Worm (Caenorhabditis elegans) whole organism, midembryonic: ENCODE measurements around the gene F42G10.1.

Source experiments
- T22C8.4 ChIP-seq: fragments of 200-800 bp; sonication (Bioruptor generic); IDR thresholded peaks from 2 replicates; pipeline ENCODE4 v1.3.6; 2022; ENCODE audit warnings: missing genetic modification characterization, missing compliant biosample characterization
- cog-1 ChIP-seq: sonication (generic microtip); optimal IDR thresholded peaks from 2 replicates; lab custom pipeline; 2016; ENCODE audit warnings: missing genetic modification characterization, missing compliant biosample characterization
- flt-1 ChIP-seq: fragments of 200-800 bp; sonication (Bioruptor generic); IDR thresholded peaks from 2 replicates; pipeline ENCODE4 v1.3.6; 2022; ENCODE audit warnings: missing genetic modification characterization, missing compliant biosample characterization
- klf-2 ChIP-seq: fragments of 200-800 bp; sonication (Bioruptor generic); conservative IDR thresholded peaks from 2 replicates; pipeline ENCODE4 v1.3.6; 2022; ENCODE audit warnings: missing genetic modification reagents, missing genetic modification characterization, missing compliant biosample characterization
- med-1 ChIP-seq: sonication (generic microtip); optimal IDR thresholded peaks from 2 replicates; lab custom pipeline; 2017; ENCODE audit warnings: missing genetic modification characterization, mild to moderate bottlenecking, missing compliant biosample characterization, antibody characterized with exemption, missing genetic modification reagents; ENCODE audit not compliant: insufficient read depth
- ref-1 ChIP-seq: fragments of 200-800 bp; sonication (Bioruptor generic); conservative IDR thresholded peaks from 2 replicates; pipeline ENCODE4 v1.3.6; 2022; ENCODE audit warnings: missing genetic modification reagents, missing genetic modification characterization, missing compliant biosample characterization
- tab-1 ChIP-seq: fragments of 200-800 bp; sonication (Bioruptor generic); IDR thresholded peaks from 2 replicates; pipeline ENCODE4 v1.3.6; 2022; ENCODE audit warnings: missing genetic modification characterization, missing compliant biosample characterization
- ztf-23 ChIP-seq: fragments of 200-800 bp; sonication (Bioruptor generic); IDR thresholded peaks from 2 replicates; pipeline ENCODE4 v1.3.6; 2022; ENCODE audit warnings: missing genetic modification reagents, missing genetic modification characterization, missing compliant biosample characterization
- ztf-29 ChIP-seq: fragments of 200-800 bp; sonication (Bioruptor generic); IDR thresholded peaks from 2 replicates; pipeline ENCODE4 v1.3.6; 2022; ENCODE audit warnings: missing genetic modification reagents, missing genetic modification characterization, missing compliant biosample characterization

F42G10.1 gene

ce11 chrX:10022016-10022415, at the start of gene F42G10.1:
Gene F42G10.1, minus strand, starts transcription at chrX:10022166.
- TF ChIP-seq klf-2 (GFP tag; lab: Robert Waterston, UW) (no peak), T22C8.4 (no peak), ztf-29 (no peak), med-1 (GFP tag; lab: Kevin White, UChicago) (no peak), cog-1 (no peak), ref-1 (GFP tag; lab: Robert Waterston, UW) (no peak), flt-1 (GFP tag; lab: Robert Waterston, UW) (no peak)

DNA sequence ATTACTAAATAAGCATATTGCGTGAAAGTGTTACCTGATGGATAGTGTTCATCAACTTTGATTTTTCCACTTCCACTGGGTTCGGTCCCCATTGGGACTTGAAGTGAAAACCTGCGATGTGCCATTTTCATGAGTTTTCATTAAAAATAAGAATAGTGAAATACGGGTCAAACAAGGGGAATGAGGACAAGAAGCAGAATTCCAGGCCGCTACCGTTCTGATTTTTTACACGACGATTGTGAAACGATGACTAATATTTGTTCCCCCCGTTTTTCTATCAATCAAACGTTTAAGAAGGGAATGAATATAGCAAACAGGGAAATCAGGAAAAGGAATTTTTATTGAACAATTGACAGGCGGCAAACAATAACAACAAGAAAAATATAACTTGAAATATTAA, 47.7 kb upstream of the F42G10.1 start, which contains the start of gene mlck-1:
Gene mlck-1, minus strand, starts transcription at position 101 of the 400 bp plus-strand sequence.
- TF ChIP-seq cog-1 = no peak
- no peak for TF ChIP-seq ztf-23 (GFP tag; lab: Robert Waterston, UW)
- TF ChIP-seq med-1 (GFP tag; lab: Kevin White, UChicago) = no peak
- no peak for TF ChIP-seq klf-2 (GFP tag; lab: Robert Waterston, UW)
- no peak for TF ChIP-seq ref-1 (GFP tag; lab: Robert Waterston, UW)
- TF ChIP-seq flt-1 (GFP tag; lab: Robert Waterston, UW) = no peak
- TF ChIP-seq ztf-29 = no peak
- no peak for TF ChIP-seq tab-1 (GFP tag; lab: Robert Waterston, UW)

DNA sequence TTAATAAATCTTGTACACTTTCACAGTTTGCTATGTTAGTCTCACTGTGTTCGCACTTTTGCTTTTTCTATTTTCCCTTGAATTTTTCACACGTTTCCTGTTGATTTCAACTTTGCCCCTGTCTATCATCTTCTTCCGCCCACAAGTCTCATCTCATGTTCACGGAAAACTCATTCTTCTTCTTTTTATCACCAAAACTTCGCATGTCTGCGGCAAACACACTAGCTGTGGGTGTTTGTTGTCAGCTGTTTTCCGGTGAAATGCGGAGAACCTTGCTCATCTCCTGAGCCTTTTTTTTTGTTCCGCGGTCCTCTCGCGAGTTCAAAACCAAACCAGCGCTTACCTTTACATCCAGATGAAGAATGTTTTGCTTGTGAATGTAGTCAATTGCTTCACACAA, 46.5 kb upstream of the F42G10.1 start:
- TF ChIP-seq klf-2 (GFP tag; lab: Robert Waterston, UW) (no peak), ztf-29 (no peak), ztf-23 (GFP tag; lab: Robert Waterston, UW) (no peak), T22C8.4 (no peak), cog-1 (no peak), med-1 (GFP tag; lab: Kevin White, UChicago) (no peak), ref-1 (GFP tag; lab: Robert Waterston, UW) (no peak), flt-1 (GFP tag; lab: Robert Waterston, UW) (no peak), tab-1 (GFP tag; lab: Robert Waterston, UW) (no peak)

DNA sequence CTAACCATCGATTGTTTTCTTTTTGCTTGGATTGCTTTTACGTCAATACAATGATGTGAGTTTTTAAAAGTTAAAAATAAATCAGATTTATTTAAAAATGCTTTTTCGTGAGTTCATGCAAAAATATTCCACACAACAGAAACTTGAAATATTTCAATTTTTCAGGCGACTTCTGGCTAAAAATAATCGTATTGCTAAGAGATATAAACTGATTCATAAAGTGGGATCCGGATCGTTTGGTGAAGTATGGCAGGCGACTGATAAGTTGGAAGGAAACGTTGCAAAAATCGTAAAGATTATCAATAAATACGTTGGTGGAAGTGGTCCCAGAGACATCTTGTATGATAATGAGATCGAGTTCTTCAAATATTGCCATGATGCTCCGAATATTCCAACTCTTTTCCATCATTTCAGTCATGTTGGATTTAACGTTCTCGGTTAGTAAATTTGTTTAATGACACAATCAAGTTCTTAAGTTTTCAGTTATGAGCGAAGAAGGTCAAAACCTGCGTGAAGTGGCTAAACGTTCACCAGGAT, 38.6 kb upstream of the F42G10.1 start, which contains the start of gene ZC373.3:
Gene ZC373.3, plus strand, starts transcription at position 51 of the 537 bp plus-strand sequence.
- TF ChIP-seq med-1 (GFP tag; lab: Kevin White, UChicago) (no peak), klf-2 (GFP tag; lab: Robert Waterston, UW) (no peak), flt-1 (GFP tag; lab: Robert Waterston, UW) (no peak), T22C8.4 (no peak), cog-1 (no peak), ztf-23 (GFP tag; lab: Robert Waterston, UW) (no peak), tab-1 (GFP tag; lab: Robert Waterston, UW) (no peak), ref-1 (GFP tag; lab: Robert Waterston, UW) (no peak), ztf-29 (no peak)

ce11 chrX:10058332-10058731, 36.4 kb upstream of the F42G10.1 start, which contains the start of gene ZC373.2:
Gene ZC373.2, minus strand, starts transcription at chrX:10058432.
- no peak for TF ChIP-seq T22C8.4
- no peak for TF ChIP-seq ztf-29
- no peak for TF ChIP-seq cog-1
- TF ChIP-seq ref-1 (GFP tag; lab: Robert Waterston, UW) = no peak
- no peak for TF ChIP-seq tab-1 (GFP tag; lab: Robert Waterston, UW)
- no peak for TF ChIP-seq ztf-23 (GFP tag; lab: Robert Waterston, UW)
- TF ChIP-seq klf-2 (GFP tag; lab: Robert Waterston, UW) = no peak
- TF ChIP-seq flt-1 (GFP tag; lab: Robert Waterston, UW) = no peak
- TF ChIP-seq med-1 (GFP tag; lab: Kevin White, UChicago) = no peak

- TF ChIP-seq flt-1 (GFP tag; lab: Robert Waterston, UW) (no peak), med-1 (GFP tag; lab: Kevin White, UChicago) (no peak), klf-2 (GFP tag; lab: Robert Waterston, UW) (no peak), ztf-29 (no peak), cog-1 (no peak), tab-1 (GFP tag; lab: Robert Waterston, UW) (no peak), ref-1 (GFP tag; lab: Robert Waterston, UW) (no peak), T22C8.4 (no peak), ztf-23 (GFP tag; lab: Robert Waterston, UW) (no peak)
Observed at ce11 chrX:10054410-10054800, 32.4 kb upstream of the F42G10.1 start.

- no peak for TF ChIP-seq flt-1 (GFP tag; lab: Robert Waterston, UW)
- TF ChIP-seq T22C8.4 = no peak
Observed at ce11 chrX:10053742-10054409, 31.9 kb upstream of the F42G10.1 start, which contains the start of gene cbs-1. Gene cbs-1, plus strand, starts transcription at chrX:10054275.

DNA sequence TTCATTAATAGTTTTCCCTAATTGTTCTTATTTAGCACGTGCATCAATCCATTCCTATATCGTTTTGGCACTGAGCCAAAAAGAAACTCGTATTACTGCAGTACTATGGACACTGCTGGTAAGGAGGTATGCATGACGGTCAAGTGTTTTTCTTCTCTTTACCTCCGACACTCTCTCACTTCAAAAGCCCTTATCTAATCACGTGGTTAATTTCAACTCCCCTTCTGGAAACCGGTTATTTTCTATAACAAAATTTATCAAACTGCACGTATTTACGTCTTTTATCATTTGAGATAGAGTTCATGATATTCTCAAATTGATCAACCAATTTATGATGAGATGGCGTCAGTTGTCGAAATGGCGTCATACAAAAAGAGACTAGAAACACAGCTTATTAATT, 29.7 kb upstream of the F42G10.1 start:
- TF ChIP-seq ztf-29 (no peak), tab-1 (GFP tag; lab: Robert Waterston, UW) (no peak), med-1 (GFP tag; lab: Kevin White, UChicago) (no peak), T22C8.4 (no peak), ztf-23 (GFP tag; lab: Robert Waterston, UW) (no peak), klf-2 (GFP tag; lab: Robert Waterston, UW) (no peak), flt-1 (GFP tag; lab: Robert Waterston, UW) (no peak), cog-1 (no peak), ref-1 (GFP tag; lab: Robert Waterston, UW) (no peak)

ce11 chrX:10049160-10049559, 27.2 kb upstream of the F42G10.1 start, which contains the start of gene gnrr-3:
Gene gnrr-3, plus strand, starts transcription at chrX:10049460.
- TF ChIP-seq T22C8.4 = no peak
- no peak for TF ChIP-seq ztf-23 (GFP tag; lab: Robert Waterston, UW)
- TF ChIP-seq flt-1 (GFP tag; lab: Robert Waterston, UW) = no peak
- TF ChIP-seq cog-1 = no peak
- no peak for TF ChIP-seq tab-1 (GFP tag; lab: Robert Waterston, UW)
- no peak for TF ChIP-seq klf-2 (GFP tag; lab: Robert Waterston, UW)
- TF ChIP-seq ztf-29 = no peak
- no peak for TF ChIP-seq med-1 (GFP tag; lab: Kevin White, UChicago)
- no peak for TF ChIP-seq ref-1 (GFP tag; lab: Robert Waterston, UW)
